Worm (Caenorhabditis elegans) whole organism, L1 larva: ENCODE results near the gene F44A2.3.

Experiments
- ama-1 ChIP-seq: fragments of 150-350 bp; optimal IDR thresholded peaks from 2 replicates; lab custom pipeline; 2014
- ceh-82 ChIP-seq, 3 experiments: fragments of 150-350 bp in 1 of 3; sonication (generic microtip) in 2 of 3; optimal IDR thresholded peaks; 2 replicates each; lab custom pipeline; 2014 to 2017; ENCODE audit warnings: missing biosample characterization in 3 of 3, missing genetic modification characterization in 3 of 3
- ceh-88 ChIP-seq: fragments of 200-800 bp; sonication (Bioruptor generic); IDR thresholded peaks from 2 replicates; pipeline ENCODE4 v1.3.6; 2022; ENCODE audit warnings: missing genetic modification characterization, missing compliant biosample characterization
- ces-1 ChIP-seq: fragments of 150-350 bp; optimal IDR thresholded peaks from 2 replicates; lab custom pipeline; 2014; ENCODE audit warnings: missing biosample characterization, missing genetic modification reagents, missing genetic modification characterization
- hpl-2 ChIP-seq: fragments of 150-350 bp; optimal IDR thresholded peaks from 2 replicates; lab custom pipeline; 2014; ENCODE audit warnings: missing biosample characterization, missing genetic modification reagents, missing genetic modification characterization
- lin-13 ChIP-seq: fragments of 150-350 bp; optimal IDR thresholded peaks from 2 replicates; lab custom pipeline; 2014; ENCODE audit warnings: missing biosample characterization, missing genetic modification reagents, missing genetic modification characterization
- nhr-237 ChIP-seq: fragments of 150-350 bp; optimal IDR thresholded peaks from 2 replicates; lab custom pipeline; 2014; ENCODE audit warnings: missing biosample characterization, missing genetic modification characterization
- pqm-1 ChIP-seq: sonication (generic microtip); optimal IDR thresholded peaks from 3 replicates; lab custom pipeline; 2017; ENCODE audit warnings: missing biosample characterization, missing genetic modification characterization
- snpc-4 ChIP-seq: fragments of 150-350 bp; optimal IDR thresholded peaks from 2 replicates; lab custom pipeline; 2014; ENCODE audit warnings: missing biosample characterization, missing genetic modification characterization
- swsn-7 ChIP-seq: sonication (generic microtip); optimal IDR thresholded peaks from 2 replicates; lab custom pipeline; 2016; ENCODE audit warnings: missing genetic modification characterization, missing compliant biosample characterization

ce11 chrV:9260411-9260810 is 44.8 kb upstream of the F44A2.3 start:
- TF ChIP-seq pqm-1 (tag; lab: Kevin White, UChicago) = no peak
- TF ChIP-seq swsn-7 = peak; percentile 12
- TF ChIP-seq nhr-237 (tag; lab: Kevin White, UChicago) = no peak
- no peak for TF ChIP-seq ama-1
- TF ChIP-seq snpc-4 = no peak
- TF ChIP-seq ces-1 (GFP tag; lab: Kevin White, UChicago) = no peak
- TF ChIP-seq lin-13 (GFP tag; lab: Kevin White, UChicago) = no peak
- no peak for TF ChIP-seq hpl-2 (GFP tag; lab: Kevin White, UChicago)
- no peak for TF ChIP-seq ceh-82 (tag; optimal IDR thresholded peaks at IDR 0.05; lab: Kevin White, UChicago)
- no peak for TF ChIP-seq ceh-88 (GFP tag; lab: Robert Waterston, UW)
